Worm (Caenorhabditis elegans): ENCODE results near the gene F09G2.1.

F09G2.1 gene

DNA sequence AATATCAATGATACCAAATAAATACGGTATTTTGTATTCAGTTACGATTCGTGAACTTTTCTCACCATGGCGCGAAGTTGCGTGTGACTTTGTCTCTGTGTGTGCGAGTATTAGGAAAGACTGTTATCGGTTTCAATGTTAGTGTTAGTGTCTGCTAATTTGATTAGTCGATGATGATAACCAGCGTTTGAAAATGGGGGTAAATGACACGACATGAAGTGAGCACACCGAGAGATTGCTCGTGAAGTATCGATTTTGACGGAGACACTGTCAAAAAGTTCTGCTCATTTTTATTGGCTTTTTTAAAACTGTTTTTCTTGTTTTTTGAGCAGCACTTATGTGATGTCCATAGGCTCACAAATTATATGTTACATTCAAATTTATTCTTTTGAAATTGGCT lies 1.6 kb upstream of the F09G2.1 start (continued):
- TF ChIP-seq nhr-179 (tag; optimal IDR thresholded peaks at IDR 0.05) (no peak), ekl-4 (GFP tag; IDR thresholded peaks at IDR 0.05) (peak; percentile 72), zim-3 (tag; optimal IDR thresholded peaks at IDR 0.05) (no peak), hlh-12 (tag; optimal IDR thresholded peaks at IDR 0.05) (no peak), athp-1 (tag; optimal IDR thresholded peaks at IDR 0.05) (no peak), atf-7 (tag; optimal IDR thresholded peaks at IDR 0.05) (peak; percentile 40), lin-54 (GFP tag; optimal IDR thresholded peaks at IDR 0.05) (peak; percentile 35), hsf-1 (GFP tag; IDR thresholded peaks at IDR 0.05) (peak; percentile 72), lsl-1 (GFP tag; optimal IDR thresholded peaks at IDR 0.05) (peak; percentile 33), T26A5.8 (tag; optimal IDR thresholded peaks at IDR 0.05) (no peak), let-607 (tag; optimal IDR thresholded peaks at IDR 0.05) (peak; percentile 46 to 68), B0336.3 (GFP tag; IDR thresholded peaks at IDR 0.05) (peak; percentile 88), lin-40 (tag; optimal IDR thresholded peaks at IDR 0.05) (peak; percentile 29), unc-62 (GFP tag; optimal IDR thresholded peaks at IDR 0.05) (no peak), unc-130 (GFP tag; optimal IDR thresholded peaks at IDR 0.05) (no peak), let-526 (GFP tag; IDR thresholded peaks at IDR 0.05) (no peak), snpc-1.1 (tag; optimal IDR thresholded peaks at IDR 0.05; ENCODE audit: insufficient read depth) (peak; percentile 13), dox-1 (GFP tag; IDR thresholded peaks at IDR 0.05) (no peak; the same call in 1 of the 2 replicates), rec-8 (tag; optimal IDR thresholded peaks at IDR 0.05) (no peak), C17E4.6 (GFP tag; IDR thresholded peaks at IDR 0.05) (no peak), ets-4 (GFP tag; optimal IDR thresholded peaks at IDR 0.05) (peak; percentile 73), snpc-4 (GFP tag; optimal IDR thresholded peaks at IDR 0.05) (no peak), snpc-4 (tag; optimal IDR thresholded peaks at IDR 0.05) (peak in 2 of 4 experiments; percentile 6 to 46), egl-44 (GFP tag; IDR thresholded peaks at IDR 0.05) (no peak), xnd-1 (tag; optimal IDR thresholded peaks at IDR 0.05) (peak; percentile 56), F49E8.2 (tag; optimal IDR thresholded peaks at IDR 0.05; ENCODE audit: insufficient read depth) (no peak), fkh-3 (tag; optimal IDR thresholded peaks at IDR 0.05) (no peak), F57A8.1 (GFP tag; optimal IDR thresholded peaks at IDR 0.05) (no peak), F37B4.10 (GFP tag; IDR thresholded peaks at IDR 0.05) (no peak), gei-17 (GFP tag; optimal IDR thresholded peaks at IDR 0.05) (no peak), hrde-1 (tag; optimal IDR thresholded peaks at IDR 0.05; ENCODE audit: borderline replicate concordance) (peak; percentile 82), ztf-18 (tag; optimal IDR thresholded peaks at IDR 0.05) (no peak), Y67H2A.10 (GFP tag; conservative IDR thresholded peaks at IDR 0.05) (no peak), nhr-90 (tag; optimal IDR thresholded peaks at IDR 0.05) (peak; percentile 22), chd-7 (tag; optimal IDR thresholded peaks at IDR 0.05) (peak; percentile 43), snpc-3.4 (tag; optimal IDR thresholded peaks at IDR 0.05) (peak; percentile 6), ceh-40 (GFP tag; IDR thresholded peaks at IDR 0.05) (0 out of 2 replicates have a peak, but pooled peaks have one; percentile 45), egrh-3 (GFP tag; IDR thresholded peaks at IDR 0.05) (no peak), hmg-20 (GFP tag; IDR thresholded peaks at IDR 0.05) (0 out of 2 replicates have a peak, but pooled peaks have one; percentile 48), B0035.1 (tag; optimal IDR thresholded peaks at IDR 0.05) (no peak), ceh-58 (GFP tag; IDR thresholded peaks at IDR 0.05) (no peak), die-1 (tag; optimal IDR thresholded peaks at IDR 0.05) (no peak), ztf-6 (GFP tag; IDR thresholded peaks at IDR 0.05) (no peak), bed-2 (GFP tag; IDR thresholded peaks at IDR 0.05) (no peak), Y79H2A.3 (GFP tag; conservative IDR thresholded peaks at IDR 0.05) (0 out of 2 replicates have a peak, but pooled peaks have one; percentile 20), snpc-1.3 (tag; optimal IDR thresholded peaks at IDR 0.05; ENCODE audit: insufficient read depth) (no peak), ama-1 (optimal IDR thresholded peaks at IDR 0.05) (peak; percentile 48), ama-1 (GFP tag; optimal IDR thresholded peaks at IDR 0.05) (peak in 1 of 2 experiments; percentile 73), dpl-1 (GFP tag; optimal IDR thresholded peaks at IDR 0.05) (no peak)
